Fruit fly (Drosophila melanogaster) Kc167 (cell line): Measurements from ENCODE around the gene CG34176.

Experiments
- Myc ChIP-seq: fragments of >200 bp; optimal IDR thresholded peaks from 2 replicates; lab custom pipeline; 2017; ENCODE audit warnings: missing external identifiers
- insv ChIP-seq: fragments of >200 bp; optimal IDR thresholded peaks from 3 replicates; lab custom pipeline; 2018; ENCODE audit warnings: missing external identifiers

- TF ChIP-seq Myc (lab: Kevin White, UChicago) (no peak), insv (lab: Kevin White, UChicago) (no peak)
These were observed at the start of gene CG34176 for dm6 chr2L:4003780-4004179.
